Fruit fly (Drosophila melanogaster): ENCODE results near the gene Mcr.

Gene Mcr

DNA sequence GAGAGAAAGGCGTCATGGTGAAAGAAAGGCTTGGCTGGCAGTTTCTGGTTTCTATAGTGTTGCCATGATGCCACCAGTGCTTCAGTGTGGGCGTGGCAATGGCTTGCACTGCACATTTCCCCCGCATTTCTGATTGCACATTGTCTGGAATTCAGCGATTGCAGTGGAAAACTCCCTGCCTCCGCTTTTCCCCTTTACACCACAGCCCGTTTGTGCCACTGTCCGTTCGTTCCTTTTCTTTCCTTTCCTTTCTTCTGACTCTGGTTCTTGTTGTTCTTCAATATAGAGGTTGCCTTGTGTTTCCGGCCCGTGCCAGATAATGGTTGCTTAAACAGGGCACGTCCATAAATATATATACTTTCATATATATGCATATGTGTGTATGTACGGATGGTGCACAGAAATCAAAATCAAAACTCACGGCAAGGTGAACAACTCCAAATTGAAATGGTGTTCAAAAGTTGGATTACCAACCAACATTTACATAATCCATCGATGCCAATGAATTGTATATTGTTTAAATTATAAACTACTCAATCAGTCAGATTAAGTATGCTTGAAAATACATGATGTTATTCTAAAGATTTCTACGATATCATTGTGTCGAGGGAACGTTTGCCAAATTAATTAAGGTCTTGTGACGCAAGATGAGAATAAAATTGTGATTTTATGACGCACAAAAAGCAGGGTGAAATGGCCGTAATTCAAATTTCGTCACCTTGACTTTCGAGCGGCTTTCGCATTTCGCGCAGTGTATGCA, 10.6 kb upstream of the Mcr start (continued):
- TF ChIP-seq Lpt (GFP tag; optimal IDR thresholded peaks at IDR 0.05) (no peak), CG11294 (GFP tag; IDR thresholded peaks at IDR 0.05) (peak; percentile 15; the same call in 1 of the 2 replicates), Gug (GFP tag; IDR thresholded peaks at IDR 0.05) (0 out of 2 replicates have a peak, but pooled peaks have one; percentile 14), CG16779 (tag; optimal IDR thresholded peaks at IDR 0.05) (no peak), Hr38 (GFP tag; optimal IDR thresholded peaks at IDR 0.05) (no peak), Eip75B (GFP tag; optimal IDR thresholded peaks at IDR 0.05) (peak; percentile 39), topi (GFP tag; optimal IDR thresholded peaks at IDR 0.05) (peak; percentile 8), vri (GFP tag; optimal IDR thresholded peaks at IDR 0.05) (no peak), Ets21C (GFP tag; optimal IDR thresholded peaks at IDR 0.05) (peak; percentile 2), OdsH (GFP tag; optimal IDR thresholded peaks at IDR 0.05) (no peak), net (GFP tag; optimal IDR thresholded peaks at IDR 0.05) (peak; percentile 41), eg (GFP tag; IDR thresholded peaks at IDR 0.05) (peak; percentile 28; the same call in 1 of the 3 replicates), svp (GFP tag) (peak; percentile 75), CG15336 (GFP tag; IDR thresholded peaks at IDR 0.05) (no peak), esn (GFP tag; optimal IDR thresholded peaks at IDR 0.05) (peak; percentile 10), Smox (GFP tag; optimal IDR thresholded peaks at IDR 0.05) (peak; percentile 30)

DNA sequence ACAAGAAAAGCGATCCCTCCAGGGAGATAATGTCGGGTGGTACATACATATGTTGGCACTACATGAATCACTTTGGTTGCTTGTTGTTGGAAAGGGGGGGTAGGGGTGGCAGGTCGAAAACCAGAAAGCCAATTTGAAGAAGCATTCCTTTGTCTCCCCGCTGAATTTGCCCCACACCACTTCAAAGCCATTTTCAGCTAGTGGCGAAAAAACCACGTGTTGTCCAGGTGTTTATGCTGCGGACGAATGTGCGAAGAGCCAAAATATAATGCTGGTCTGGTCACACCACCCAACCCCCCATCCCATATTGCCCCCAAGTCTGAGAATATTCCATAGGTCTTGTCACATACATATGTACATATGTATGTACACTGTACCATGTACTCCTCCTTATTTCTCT, 9.1 kb upstream of the Mcr start:
- TF ChIP-seq CG31627 (GFP tag; optimal IDR thresholded peaks at IDR 0.05) (no peak), Sox14 (GFP tag; optimal IDR thresholded peaks at IDR 0.05) (no peak), CG1621 (tag; optimal IDR thresholded peaks at IDR 0.05) (no peak), fd85E (GFP tag; optimal IDR thresholded peaks at IDR 0.05) (no peak), Eip75B (GFP tag; optimal IDR thresholded peaks at IDR 0.05) (no peak), CG6854 (GFP tag; optimal IDR thresholded peaks at IDR 0.05) (no peak)

DNA sequence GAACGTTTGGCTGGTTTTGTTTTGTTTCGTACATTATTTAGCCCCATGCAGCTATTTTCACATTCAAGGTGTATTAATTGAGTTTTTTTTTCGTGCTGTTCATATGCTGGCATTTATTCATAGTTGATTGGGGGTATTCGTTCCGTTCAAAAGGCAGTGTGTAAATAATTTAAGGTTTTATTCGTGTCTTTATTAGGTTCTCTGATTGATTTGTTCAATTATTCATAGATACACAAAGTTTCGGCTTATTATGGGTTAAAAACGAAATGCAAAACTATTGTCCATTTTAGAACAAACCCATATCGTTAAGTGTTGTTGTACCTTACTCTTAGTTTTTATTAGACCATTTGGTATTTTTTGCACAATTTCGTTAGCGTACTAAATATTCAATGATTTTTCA, 8.6 kb upstream of the Mcr start:
- TF ChIP-seq fkh (GFP tag; optimal IDR thresholded peaks at IDR 0.05): no peak
- no peak for TF ChIP-seq CG6163 (GFP tag; IDR thresholded peaks at IDR 0.05)
- no peak for TF ChIP-seq CG6854 (GFP tag; optimal IDR thresholded peaks at IDR 0.05)
- no peak for TF ChIP-seq Eip78C (GFP tag)
- no peak for TF ChIP-seq OdsH (GFP tag; optimal IDR thresholded peaks at IDR 0.05)
- no peak for TF ChIP-seq CG10669 (GFP tag; optimal IDR thresholded peaks at IDR 0.05)
- no peak for TF ChIP-seq CG6792 (GFP tag; optimal IDR thresholded peaks at IDR 0.05)
- TF ChIP-seq CG1621 (tag; optimal IDR thresholded peaks at IDR 0.05): no peak
- TF ChIP-seq lz (GFP tag; optimal IDR thresholded peaks at IDR 0.05): no peak
- no peak for TF ChIP-seq Lpt (GFP tag; optimal IDR thresholded peaks at IDR 0.05)

DNA sequence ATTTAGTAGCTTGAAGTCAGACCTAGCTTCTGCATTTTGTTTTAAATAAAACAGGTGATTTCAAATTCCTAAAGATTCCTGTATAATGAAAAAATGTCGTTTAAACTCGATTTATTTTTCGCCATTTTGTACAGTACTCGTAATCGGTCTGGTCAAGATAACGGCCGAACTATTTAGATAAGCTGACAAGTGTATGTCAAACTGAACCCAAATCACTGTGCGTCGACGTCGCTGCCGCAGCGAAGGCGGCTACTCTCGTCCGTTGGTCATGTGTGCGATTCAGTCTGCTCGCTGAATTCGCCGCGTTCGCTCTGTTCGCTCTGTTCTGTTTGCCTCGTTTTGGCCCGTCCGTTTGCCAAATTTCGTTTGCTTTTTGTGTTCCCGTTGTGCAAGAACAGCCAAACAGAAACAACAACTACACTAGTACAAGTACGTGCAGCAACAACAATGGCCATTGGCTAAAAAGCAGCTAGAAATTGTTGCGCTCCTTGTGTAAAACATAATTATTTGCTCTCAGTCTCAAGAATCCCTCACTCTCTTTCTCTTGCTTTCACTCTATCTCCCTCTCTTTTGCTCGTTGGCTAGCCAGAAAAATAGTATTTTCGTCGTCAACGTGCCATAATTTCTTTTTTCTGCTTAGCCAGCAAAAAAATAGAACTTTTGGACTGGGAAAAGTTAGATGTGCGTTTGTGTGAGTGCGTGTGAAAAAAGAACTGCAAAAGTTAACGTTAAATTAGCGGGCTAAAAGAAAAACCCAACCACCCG, 5.4 kb upstream of the Mcr start:
- TF ChIP-seq topi (GFP tag; optimal IDR thresholded peaks at IDR 0.05) (peak; percentile 29), Hr38 (GFP tag; optimal IDR thresholded peaks at IDR 0.05) (no peak), CG6792 (GFP tag; optimal IDR thresholded peaks at IDR 0.05) (no peak), Sox14 (GFP tag; optimal IDR thresholded peaks at IDR 0.05) (peak; percentile 1), CG8319 (GFP tag; optimal IDR thresholded peaks at IDR 0.05) (no peak), Gug (GFP tag; IDR thresholded peaks at IDR 0.05) (no peak), OdsH (GFP tag; optimal IDR thresholded peaks at IDR 0.05) (peak; percentile 15), achi (GFP tag; optimal IDR thresholded peaks at IDR 0.05) (peak; percentile 30), CG6276 (GFP tag; optimal IDR thresholded peaks at IDR 0.05) (peak; percentile 33), CG8119 (GFP tag; IDR thresholded peaks at IDR 0.05) (no peak; the same call in 2 of the 3 replicates), vri (GFP tag; optimal IDR thresholded peaks at IDR 0.05) (peak; percentile 49), Blimp-1 (GFP tag; optimal IDR thresholded peaks at IDR 0.05) (no peak), CG31627 (GFP tag; optimal IDR thresholded peaks at IDR 0.05) (peak; percentile 29), acj6 (GFP tag; optimal IDR thresholded peaks at IDR 0.05) (peak; percentile 22), CG32006 (GFP tag; optimal IDR thresholded peaks at IDR 0.05) (peak; percentile 62), CG4318 (GFP tag; optimal IDR thresholded peaks at IDR 0.05) (peak; percentile 4), Hr4 (GFP tag; optimal IDR thresholded peaks at IDR 0.05) (peak; percentile 54), CG15336 (GFP tag; IDR thresholded peaks at IDR 0.05) (0 out of 2 replicates have a peak, but pooled peaks have one; percentile 14), net (GFP tag; optimal IDR thresholded peaks at IDR 0.05) (peak; percentile 31), CG1621 (tag; optimal IDR thresholded peaks at IDR 0.05) (no peak), CG3919 (GFP tag; optimal IDR thresholded peaks at IDR 0.05) (peak; percentile 31), Hr39 (GFP tag; optimal IDR thresholded peaks at IDR 0.05) (peak; percentile 14), CG6163 (GFP tag; IDR thresholded peaks at IDR 0.05) (peak; percentile 55; the same call in 2 of the 3 replicates), lz (GFP tag; optimal IDR thresholded peaks at IDR 0.05) (peak; percentile 20), pdm3 (GFP tag; optimal IDR thresholded peaks at IDR 0.05) (peak; percentile 26), CG11762 (GFP tag; optimal IDR thresholded peaks at IDR 0.05; ENCODE audit: insufficient read depth) (no peak), fkh (GFP tag; optimal IDR thresholded peaks at IDR 0.05) (peak; percentile 11), Smox (GFP tag; optimal IDR thresholded peaks at IDR 0.05) (peak; percentile 24), eg (GFP tag; IDR thresholded peaks at IDR 0.05) (peak; percentile 33; the same call in 1 of the 3 replicates), salr (GFP tag; optimal IDR thresholded peaks at IDR 0.05) (peak in 1 of 2 experiments; percentile 3)
